Fruit fly (Drosophila melanogaster): Measurements from ENCODE around the gene crn.

The crn gene

dm6 chrX:2259763-2260162 is 10.0 kb upstream of the crn start, which contains the start of gene CG3078:
TSS of gene CG3078 (minus strand) at chrX:2259863.
- no peak for TF ChIP-seq CG32767 (GFP tag; IDR thresholded peaks at IDR 0.05)
- peak; percentile 73 for TF ChIP-seq onecut (GFP tag; IDR thresholded peaks at IDR 0.05)
- TF ChIP-seq CG15514 (GFP tag; optimal IDR thresholded peaks at IDR 0.05) = peak; percentile 9
- TF ChIP-seq ewg (GFP tag; optimal IDR thresholded peaks at IDR 0.05) = peak; percentile 81
- TF ChIP-seq CG1832 (GFP tag; optimal IDR thresholded peaks at IDR 0.05) = no peak
- peak; percentile 49 for TF ChIP-seq Deaf1 (tag; optimal IDR thresholded peaks at IDR 0.05)
- TF ChIP-seq p53 (GFP tag; optimal IDR thresholded peaks at IDR 0.05) = no peak
- TF ChIP-seq hth (optimal IDR thresholded peaks at IDR 0.05) = no peak
- TF ChIP-seq CG3995 (GFP tag; optimal IDR thresholded peaks at IDR 0.05) = no peak
- no peak for TF ChIP-seq caup (GFP tag; optimal IDR thresholded peaks at IDR 0.05; ENCODE audit: severe bottlenecking)
- no peak for TF ChIP-seq GATAe (GFP tag; conservative IDR thresholded peaks at IDR 0.05)
- TF ChIP-seq lab (GFP tag; optimal IDR thresholded peaks at IDR 0.05) = no peak
- no peak for TF ChIP-seq CG16779 (GFP tag; IDR thresholded peaks at IDR 0.05)
- no peak for TF ChIP-seq CG2678 (tag; optimal IDR thresholded peaks at IDR 0.05)
- TF ChIP-seq CG10565 (GFP tag; optimal IDR thresholded peaks at IDR 0.05) = no peak
- TF ChIP-seq D (optimal IDR thresholded peaks at IDR 0.05) = no peak
- TF ChIP-seq D (GFP tag; optimal IDR thresholded peaks at IDR 0.05) = no peak
- TF ChIP-seq CG18011 (GFP tag; optimal IDR thresholded peaks at IDR 0.05) = no peak
- TF ChIP-seq crc (GFP tag; optimal IDR thresholded peaks at IDR 0.05) = no peak
- TF ChIP-seq gce (GFP tag; IDR thresholded peaks at IDR 0.05) = no peak

- TF ChIP-seq CTCF (GFP tag; optimal IDR thresholded peaks at IDR 0.05) (peak; percentile 84), Myb (GFP tag; optimal IDR thresholded peaks at IDR 0.05) (peak; percentile 29), CG4404 (GFP tag; IDR thresholded peaks at IDR 0.05) (no peak), dysf (GFP tag; IDR thresholded peaks at IDR 0.05) (0 out of 3 replicates have a peak, but pooled peaks have one; percentile 25), CG17829 (tag; optimal IDR thresholded peaks at IDR 0.05) (no peak), sens (GFP tag) (peak; percentile 21), Hr3 (GFP tag; optimal IDR thresholded peaks at IDR 0.05) (no peak), CG8290 (GFP tag; optimal IDR thresholded peaks at IDR 0.05) (no peak), CG8290 (tag; optimal IDR thresholded peaks at IDR 0.05) (peak in 1 of 2 experiments; percentile 28), Hmr (GFP tag; optimal IDR thresholded peaks at IDR 0.05) (peak; percentile 38), CG6765 (GFP tag; optimal IDR thresholded peaks at IDR 0.05) (peak; percentile 2), cg (GFP tag; optimal IDR thresholded peaks at IDR 0.05) (peak; percentile 9), row (GFP tag; IDR thresholded peaks at IDR 0.05) (peak; percentile 15; the same call in 2 of the 3 replicates), Ets65A (GFP tag) (peak; percentile 48), CG10209 (GFP tag; optimal IDR thresholded peaks at IDR 0.05) (no peak), CG9727 (GFP tag; optimal IDR thresholded peaks at IDR 0.05) (peak; percentile 4), CG2678 (tag; optimal IDR thresholded peaks at IDR 0.05) (peak; percentile 0), lbe (GFP tag; optimal IDR thresholded peaks at IDR 0.05) (no peak), lab (GFP tag; optimal IDR thresholded peaks at IDR 0.05) (peak; percentile 56), chm (GFP tag; IDR thresholded peaks at IDR 0.05) (0 out of 2 replicates have a peak, but pooled peaks have one; percentile 20), CG11504 (tag; optimal IDR thresholded peaks at IDR 0.05) (peak; percentile 7), CG11696 (GFP tag; IDR thresholded peaks at IDR 0.05) (peak; percentile 43; the same call in 1 of the 2 replicates), CG18599 (GFP tag; optimal IDR thresholded peaks at IDR 0.05) (peak; percentile 56), da (GFP tag; optimal IDR thresholded peaks at IDR 0.05) (no peak), unpg (GFP tag; optimal IDR thresholded peaks at IDR 0.05) (peak; percentile 6), onecut (GFP tag; IDR thresholded peaks at IDR 0.05) (no peak), HLH4C (GFP tag; IDR thresholded peaks at IDR 0.05; ENCODE audit: partially characterized antibody) (no peak), crc (GFP tag; optimal IDR thresholded peaks at IDR 0.05) (no peak), CG6683 (GFP tag; optimal IDR thresholded peaks at IDR 0.05) (no peak), jigr1 (GFP tag; IDR thresholded peaks at IDR 0.05) (no peak), ranshi (GFP tag; IDR thresholded peaks at IDR 0.05) (no peak), Drgx (GFP tag; IDR thresholded peaks at IDR 0.05) (peak; percentile 41; the same call in 1 of the 2 replicates), nom (GFP tag; optimal IDR thresholded peaks at IDR 0.05) (peak; percentile 35), cas (GFP tag; IDR thresholded peaks at IDR 0.05) (no peak)
Observed at dm6 chrX:2258602-2259233, 8.9 kb upstream of the crn start.
